Worm (Caenorhabditis elegans): ENCODE data around the gene Y73B6BL.47.

- TF ChIP-seq F10B5.3 (tag; optimal IDR thresholded peaks at IDR 0.05), result no peak
- TF ChIP-seq snpc-4 (tag; optimal IDR thresholded peaks at IDR 0.05), result no peak
- no peak for TF ChIP-seq lin-39 (tag; optimal IDR thresholded peaks at IDR 0.05)
- TF ChIP-seq nhr-28 (tag; optimal IDR thresholded peaks at IDR 0.05), result no peak
- TF ChIP-seq nhr-102 (tag; optimal IDR thresholded peaks at IDR 0.05), result no peak
- TF ChIP-seq aly-2 (tag; optimal IDR thresholded peaks at IDR 0.05), result no peak
- no peak for TF ChIP-seq ceh-62 (tag; optimal IDR thresholded peaks at IDR 0.05)
- no peak for TF ChIP-seq madf-9 (GFP tag; conservative IDR thresholded peaks at IDR 0.05)
- TF ChIP-seq ctbp-1 (GFP tag; IDR thresholded peaks at IDR 0.05), result no peak
These were observed 18.9 kb upstream of the Y73B6BL.47 start, which contains the start of gene Y73B6BL.14 for ce11 chrIV:6342876-6343275.
